Fruit fly (Drosophila melanogaster) whole organism, embryonic: ENCODE data around the gene mRpS30.

Experiments used
- Abd-B ChIP-seq: fragments of 200-800 bp; sonication (Bioruptor generic); optimal IDR thresholded peaks from 2 replicates; lab custom pipeline; 2018; ENCODE audit warnings: missing biosample characterization, mild to moderate bottlenecking, missing genetic modification characterization, moderate library complexity
- Atf3 ChIP-seq: fragments of 200-800 bp; sonication (Bioruptor generic); optimal IDR thresholded peaks from 3 replicates; lab custom pipeline; 2016; ENCODE audit warnings: missing biosample characterization, missing genetic modification characterization
- CG10959 ChIP-seq: fragments of 200-800 bp; sonication (Bioruptor generic); IDR thresholded peaks from 2 replicates; pipeline ENCODE4 v1.3.6; 2022; ENCODE audit warnings: missing biosample characterization, missing genetic modification characterization
- CG11723 ChIP-seq: fragments of 200-800 bp; sonication (Bioruptor generic); optimal IDR thresholded peaks from 2 replicates; lab custom pipeline; 2017; ENCODE audit warnings: missing biosample characterization, mild to moderate bottlenecking, missing genetic modification characterization
- CG12155 ChIP-seq: fragments of 200-800 bp; sonication (Bioruptor generic); optimal IDR thresholded peaks from 3 replicates; lab custom pipeline; 2016; ENCODE audit warnings: missing biosample characterization, missing genetic modification characterization
- CG12219 ChIP-seq: fragments of 200-800 bp; sonication (Bioruptor generic); optimal IDR thresholded peaks from 3 replicates; lab custom pipeline; 2018; ENCODE audit warnings: missing biosample characterization, mild to moderate bottlenecking, missing genetic modification characterization
- CG13287 ChIP-seq: fragments of 200-800 bp; sonication (Bioruptor generic); IDR thresholded peaks from 2 replicates; pipeline ENCODE4 v1.3.6; 2022; ENCODE audit warnings: missing biosample characterization, missing genetic modification characterization; ENCODE audit not compliant: partially characterized antibody
- CG13775 ChIP-seq: fragments of 200-800 bp; sonication (Bioruptor generic); optimal IDR thresholded peaks from 3 replicates; lab custom pipeline; 2017; ENCODE audit warnings: missing biosample characterization, mild to moderate bottlenecking, missing genetic modification characterization
- CG1529 ChIP-seq: fragments of 200-800 bp; sonication (Bioruptor generic); optimal IDR thresholded peaks from 3 replicates; lab custom pipeline; 2018; ENCODE audit warnings: missing biosample characterization, missing genetic modification characterization
- CG15514 ChIP-seq: fragments of 200-800 bp; sonication (Bioruptor generic); optimal IDR thresholded peaks from 3 replicates; lab custom pipeline; 2017; ENCODE audit warnings: missing biosample characterization, missing genetic modification characterization, mild to moderate bottlenecking, moderate library complexity, missing genetic modification reagents
- CG3065 ChIP-seq: fragments of 200-800 bp; sonication (Bioruptor generic); optimal IDR thresholded peaks from 2 replicates; lab custom pipeline; 2016; ENCODE audit warnings: missing biosample characterization, missing genetic modification characterization
- CG33557 ChIP-seq: fragments of 200-800 bp; sonication (Bioruptor generic); optimal IDR thresholded peaks from 2 replicates; lab custom pipeline; 2019; ENCODE audit warnings: missing biosample characterization, mild to moderate bottlenecking, missing genetic modification characterization, moderate library complexity
- CG3847 ChIP-seq: fragments of 200-800 bp; sonication (Bioruptor generic); IDR thresholded peaks from 2 replicates; pipeline ENCODE4 v1.3.6; 2022; ENCODE audit warnings: missing biosample characterization, missing genetic modification characterization
- CG7745 ChIP-seq: fragments of 200-800 bp; sonication (Bioruptor generic); optimal IDR thresholded peaks from 2 replicates; lab custom pipeline; 2018; ENCODE audit warnings: missing biosample characterization, mild to moderate bottlenecking, missing genetic modification characterization, moderate library complexity
- CG8478 ChIP-seq: fragments of >200 bp; optimal IDR thresholded peaks from 2 replicates; lab custom pipeline; 2018
- Dek ChIP-seq: fragments of 200-800 bp; sonication (Bioruptor generic); optimal IDR thresholded peaks from 3 replicates; lab custom pipeline; 2019; ENCODE audit warnings: missing biosample characterization, mild to moderate bottlenecking, missing genetic modification characterization, moderate library complexity
- Ets97D ChIP-seq: fragments of 200-800 bp; sonication (Bioruptor generic); optimal IDR thresholded peaks from 3 replicates; lab custom pipeline; 2016; ENCODE audit warnings: missing biosample characterization, missing genetic modification characterization
- Fer1 ChIP-seq: fragments of 200-800 bp; sonication (Bioruptor generic); optimal IDR thresholded peaks from 2 replicates; lab custom pipeline; 2017; ENCODE audit warnings: missing biosample characterization, mild to moderate bottlenecking, missing genetic modification characterization
- Gsc ChIP-seq: fragments of 200-800 bp; sonication (Bioruptor generic); IDR thresholded peaks from 2 replicates; pipeline ENCODE4 v1.3.6; 2022; ENCODE audit warnings: missing biosample characterization, missing genetic modification characterization
- H15 ChIP-seq: fragments of 200-800 bp; sonication (Bioruptor generic); IDR thresholded peaks from 3 replicates; pipeline ENCODE4 v1.3.6; 2022; ENCODE audit warnings: missing biosample characterization, missing genetic modification characterization
- HLHmδ ChIP-seq: fragments of 200-800 bp; sonication (Bioruptor generic); optimal IDR thresholded peaks from 2 replicates; lab custom pipeline; 2018; ENCODE audit warnings: missing biosample characterization, mild to moderate bottlenecking, missing genetic modification characterization, moderate library complexity
- Hand ChIP-seq: fragments of 200-800 bp; sonication (Bioruptor generic); optimal IDR thresholded peaks from 2 replicates; lab custom pipeline; 2017; ENCODE audit warnings: mild to moderate bottlenecking, missing biosample characterization, missing genetic modification reagents, missing genetic modification characterization
- Nf-YC ChIP-seq: fragments of 200-800 bp; optimal IDR thresholded peaks from 3 replicates; lab custom pipeline; 2019; ENCODE audit warnings: missing biosample characterization, mild to moderate bottlenecking, missing genetic modification characterization, moderate library complexity
- Six4 ChIP-seq: fragments of 200-800 bp; sonication (Bioruptor generic); optimal IDR thresholded peaks from 2 replicates; lab custom pipeline; 2016; ENCODE audit warnings: missing biosample characterization, missing genetic modification characterization
- Ssrp ChIP-seq: fragments of 200-800 bp; sonication (Bioruptor generic); optimal IDR thresholded peaks from 2 replicates; lab custom pipeline; 2018; ENCODE audit warnings: missing biosample characterization, mild to moderate bottlenecking, missing genetic modification characterization, moderate library complexity
- Vsx1 ChIP-seq: fragments of 200-800 bp; sonication (Bioruptor generic); optimal IDR thresholded peaks from 2 replicates; lab custom pipeline; 2017; ENCODE audit warnings: missing biosample characterization, mild to moderate bottlenecking, missing genetic modification characterization, missing genetic modification reagents
- amos ChIP-seq: fragments of 200-800 bp; sonication (Bioruptor generic); IDR thresholded peaks from 2 replicates; pipeline ENCODE4 v1.3.6; 2022; ENCODE audit warnings: missing biosample characterization, missing genetic modification characterization; ENCODE audit not compliant: partially characterized antibody
- aop ChIP-seq: fragments of 200-800 bp; sonication (Bioruptor generic); IDR thresholded peaks from 2 replicates; pipeline ENCODE4 v1.3.6; 2022; ENCODE audit warnings: missing biosample characterization, missing genetic modification characterization
- ash1 ChIP-seq: fragments of 200-800 bp; sonication (Bioruptor generic); optimal IDR thresholded peaks from 2 replicates; lab custom pipeline; 2018; ENCODE audit warnings: missing biosample characterization, mild to moderate bottlenecking, missing genetic modification characterization
- chif ChIP-seq, 2 experiments: fragments of 200-800 bp; sonication (Bioruptor generic); optimal IDR thresholded peaks; 3 replicates each; lab custom pipeline; 2016; ENCODE audit warnings: missing biosample characterization in 2 of 2, missing genetic modification characterization in 2 of 2
- dati ChIP-seq: fragments of 200-800 bp; sonication (Bioruptor generic); IDR thresholded peaks from 2 replicates; pipeline ENCODE4 v1.3.6; 2022; ENCODE audit warnings: missing biosample characterization, missing genetic modification characterization
- emc ChIP-seq: fragments of 200-800 bp; sonication (Bioruptor generic); optimal IDR thresholded peaks from 2 replicates; lab custom pipeline; 2016; ENCODE audit warnings: missing biosample characterization, missing genetic modification characterization
- en ChIP-seq: fragments of 200-800 bp; sonication (Bioruptor generic); optimal IDR thresholded peaks from 2 replicates; lab custom pipeline; 2016; ENCODE audit warnings: missing biosample characterization, missing genetic modification characterization
- esg ChIP-seq: fragments of 200-800 bp; sonication (Bioruptor generic); conservative IDR thresholded peaks from 2 replicates; pipeline ENCODE4 v1.3.6; 2022; ENCODE audit warnings: missing biosample characterization, missing genetic modification characterization
- ewg ChIP-seq: fragments of 200-800 bp; sonication (Bioruptor generic); optimal IDR thresholded peaks from 3 replicates; lab custom pipeline; 2017; ENCODE audit warnings: mild to moderate bottlenecking, missing biosample characterization, missing genetic modification reagents, missing genetic modification characterization
- fd64A ChIP-seq: fragments of 200-800 bp; sonication (Bioruptor generic); optimal IDR thresholded peaks from 3 replicates; lab custom pipeline; 2018; ENCODE audit warnings: missing biosample characterization, mild to moderate bottlenecking, missing genetic modification characterization
- hb ChIP-seq: fragments of 200-800 bp; sonication (Bioruptor generic); IDR thresholded peaks from 3 replicates; pipeline ENCODE4 v1.3.6; 2022; ENCODE audit warnings: missing biosample characterization, missing genetic modification characterization; ENCODE audit not compliant: partially characterized antibody
- her ChIP-seq: fragments of 200-800 bp; sonication (Bioruptor generic); optimal IDR thresholded peaks from 2 replicates; lab custom pipeline; 2016; ENCODE audit warnings: missing biosample characterization, missing genetic modification characterization
- ind ChIP-seq: fragments of 200-800 bp; sonication (Bioruptor generic); optimal IDR thresholded peaks from 3 replicates; lab custom pipeline; 2016; ENCODE audit warnings: missing biosample characterization, missing genetic modification characterization
- nau ChIP-seq: fragments of 200-800 bp; sonication (Bioruptor generic); optimal IDR thresholded peaks from 3 replicates; lab custom pipeline; 2017; ENCODE audit warnings: missing biosample characterization, mild to moderate bottlenecking, missing genetic modification characterization, missing genetic modification reagents
- nmo ChIP-seq: fragments of 200-800 bp; sonication (Bioruptor generic); optimal IDR thresholded peaks from 2 replicates; lab custom pipeline; 2018; ENCODE audit warnings: missing biosample characterization, mild to moderate bottlenecking, missing genetic modification characterization, moderate library complexity
- nom ChIP-seq: fragments of 200-800 bp; sonication (Bioruptor generic); optimal IDR thresholded peaks from 2 replicates; lab custom pipeline; 2017; ENCODE audit warnings: missing biosample characterization, missing genetic modification characterization, mild to moderate bottlenecking, moderate library complexity, missing genetic modification reagents
- pum ChIP-seq: fragments of 200-800 bp; sonication (Bioruptor generic); optimal IDR thresholded peaks from 2 replicates; lab custom pipeline; 2016; ENCODE audit warnings: missing biosample characterization, missing genetic modification characterization
- repo ChIP-seq: fragments of 200-800 bp; sonication (Bioruptor generic); optimal IDR thresholded peaks from 2 replicates; lab custom pipeline; 2016; ENCODE audit warnings: missing biosample characterization, missing genetic modification characterization
- schlank ChIP-seq: fragments of 200-800 bp; sonication (Bioruptor generic); optimal IDR thresholded peaks from 2 replicates; lab custom pipeline; 2018; ENCODE audit warnings: missing biosample characterization, mild to moderate bottlenecking, missing genetic modification characterization
- seq ChIP-seq: fragments of 200-800 bp; sonication (Bioruptor generic); IDR thresholded peaks from 2 replicates; pipeline ENCODE4 v1.3.6; 2022; ENCODE audit warnings: missing biosample characterization, missing genetic modification characterization
- sna ChIP-seq: fragments of 200-800 bp; sonication (Bioruptor generic); IDR thresholded peaks from 2 replicates; pipeline ENCODE4 v1.3.6; 2022; ENCODE audit warnings: missing biosample characterization, missing genetic modification characterization; ENCODE audit not compliant: partially characterized antibody
- sug ChIP-seq: fragments of 200-800 bp; optimal IDR thresholded peaks from 2 replicates; lab custom pipeline; 2019; ENCODE audit warnings: missing biosample characterization, mild to moderate bottlenecking, missing genetic modification characterization, moderate library complexity
- toy ChIP-seq: fragments of 200-800 bp; sonication (Bioruptor generic); IDR thresholded peaks from 2 replicates; pipeline ENCODE4 v1.3.6; 2022; ENCODE audit warnings: missing biosample characterization, missing genetic modification characterization
- vvl ChIP-seq: fragments of 200-800 bp; sonication (Bioruptor generic); IDR thresholded peaks from 2 replicates; pipeline ENCODE4 v1.3.6; 2022; ENCODE audit warnings: missing biosample characterization, missing genetic modification characterization

mRpS30 gene

DNA sequence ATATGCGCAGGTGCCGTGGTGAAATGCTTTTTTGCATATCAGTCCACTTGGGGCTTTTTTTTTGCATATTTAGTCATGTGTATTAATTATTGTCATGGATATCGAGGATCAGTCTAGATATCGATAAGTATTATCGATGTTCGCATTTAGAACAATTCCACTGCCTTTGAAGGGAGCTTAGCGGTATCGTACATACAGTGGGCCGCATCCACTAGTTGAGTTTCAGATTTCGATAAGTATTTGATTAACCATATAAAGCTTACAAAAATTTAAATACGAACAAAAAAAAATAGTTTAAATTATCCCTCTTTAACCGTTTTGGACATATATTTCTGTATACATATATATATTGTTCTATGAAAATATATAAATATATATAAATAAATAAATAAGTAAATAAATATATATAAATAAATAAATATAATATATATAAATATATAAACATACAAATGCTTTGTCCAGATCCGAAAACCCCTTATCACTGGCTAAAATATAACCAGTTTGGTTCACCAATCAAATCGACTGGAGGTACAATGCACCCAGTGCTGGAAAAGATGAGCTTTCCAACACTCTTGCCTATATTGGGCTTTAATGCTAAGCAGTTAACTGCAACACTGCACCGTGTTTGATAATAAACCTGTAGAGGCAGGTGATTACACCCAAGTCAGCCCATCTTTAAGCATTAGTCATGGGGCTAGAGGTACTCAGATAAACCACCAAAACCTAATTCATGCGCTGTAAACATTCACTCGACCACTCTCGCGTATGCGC, 17.2 kb downstream of the mRpS30 start (continued):
- TF ChIP-seq amos (GFP tag; lab: Robert Waterston, UW) (peak; percentile 86; the same call in 1 of the 2 replicates), nom (GFP tag; lab: Kevin White, UChicago) (no peak), Gsc (GFP tag; lab: Robert Waterston, UW) (no peak), Abd-B (GFP tag; lab: Kevin White, UChicago) (no peak), Hand (GFP tag; lab: Kevin White, UChicago) (no peak), CG10959 (GFP tag; lab: Robert Waterston, UW) (no peak), vvl (GFP tag; lab: Robert Waterston, UW) (peak; percentile 18; the same call in 1 of the 2 replicates), ash1 (no peak), CG13775 (GFP tag; lab: Kevin White, UChicago) (peak; percentile 0), H15 (GFP tag; lab: Robert Waterston, UW) (no peak), sug (tag; lab: Kevin White, UChicago) (peak; percentile 54), emc (GFP tag; lab: Kevin White, UChicago) (no peak), CG33557 (GFP tag; lab: Kevin White, UChicago) (no peak), Nf-YC (tag; lab: Kevin White, UChicago) (peak; percentile 88), hb (GFP tag; lab: Robert Waterston, UW) (peak; percentile 70; the same call in 2 of the 3 replicates), nau (GFP tag; lab: Kevin White, UChicago) (no peak), en (GFP tag; lab: Kevin White, UChicago) (no peak), chif (GFP tag; optimal IDR thresholded peaks at IDR 0.05; lab: Kevin White, UChicago) (no peak), seq (GFP tag; lab: Robert Waterston, UW) (no peak), CG1529 (GFP tag; lab: Kevin White, UChicago) (no peak), CG12155 (GFP tag; lab: Kevin White, UChicago) (no peak), nmo (GFP tag; lab: Kevin White, UChicago) (peak; percentile 22), sna (GFP tag; lab: Robert Waterston, UW) (peak; percentile 31; the same call in 1 of the 2 replicates), Ets97D (GFP tag; lab: Kevin White, UChicago) (no peak), pum (GFP tag; lab: Kevin White, UChicago) (no peak), ind (GFP tag; lab: Kevin White, UChicago) (peak; percentile 3), Ssrp (tag; lab: Kevin White, UChicago) (no peak), CG8478 (lab: Kevin White, UChicago) (no peak), Six4 (GFP tag; lab: Kevin White, UChicago) (peak; percentile 17), CG3065 (no peak), CG7745 (tag; lab: Kevin White, UChicago) (no peak), CG3847 (no peak), Fer1 (GFP tag; lab: Kevin White, UChicago) (peak; percentile 6), dati (GFP tag; lab: Robert Waterston, UW) (no peak), HLHmδ (GFP tag; lab: Kevin White, UChicago) (no peak), toy (GFP tag; lab: Robert Waterston, UW) (no peak), CG13287 (peak; percentile 81), Atf3 (no peak), repo (no peak), schlank (no peak), Dek (tag; lab: Kevin White, UChicago) (no peak), her (GFP tag; lab: Kevin White, UChicago) (no peak), CG11723 (GFP tag; lab: Kevin White, UChicago) (no peak), fd64A (GFP tag; lab: Kevin White, UChicago) (no peak), CG12219 (no peak), ewg (GFP tag; lab: Kevin White, UChicago) (no peak), aop (GFP tag; lab: Robert Waterston, UW) (no peak), CG15514 (GFP tag; lab: Kevin White, UChicago) (peak; percentile 47), Vsx1 (GFP tag; lab: Kevin White, UChicago) (no peak), esg (no peak)
